Worm (Caenorhabditis elegans): Measurements from ENCODE around the gene rack-1.

The rack-1 gene

ce11 chrIV:10164086-10164485 lies 12.4 kb upstream of the rack-1 start:
- TF ChIP-seq aly-2 (tag; optimal IDR thresholded peaks at IDR 0.05) (no peak), ztf-11 (tag; optimal IDR thresholded peaks at IDR 0.05) (no peak), ceh-16 (tag; optimal IDR thresholded peaks at IDR 0.05) (no peak), sma-3 (GFP tag; optimal IDR thresholded peaks at IDR 0.05) (no peak), nhr-21 (tag; optimal IDR thresholded peaks at IDR 0.05) (no peak), ama-1 (optimal IDR thresholded peaks at IDR 0.05) (no peak), R02D3.7 (tag; optimal IDR thresholded peaks at IDR 0.05) (no peak), crh-2 (tag; optimal IDR thresholded peaks at IDR 0.05) (no peak), peb-1 (tag; optimal IDR thresholded peaks at IDR 0.05) (no peak), unc-62 (GFP tag; optimal IDR thresholded peaks at IDR 0.05) (no peak), blmp-1 (tag; optimal IDR thresholded peaks at IDR 0.05; ENCODE audit: insufficient read depth) (no peak), ztf-1 (GFP tag; conservative IDR thresholded peaks at IDR 0.05) (no peak), sma-9 (GFP tag; optimal IDR thresholded peaks at IDR 0.05) (no peak), sma-9 (tag; optimal IDR thresholded peaks at IDR 0.05) (no peak), mab-5 (tag; optimal IDR thresholded peaks at IDR 0.05) (no peak), sem-4 (tag; optimal IDR thresholded peaks at IDR 0.05) (no peak), lin-13 (GFP tag; optimal IDR thresholded peaks at IDR 0.05) (no peak), fos-1 (tag; optimal IDR thresholded peaks at IDR 0.05) (no peak), lsy-2 (tag; optimal IDR thresholded peaks at IDR 0.05) (no peak), F13H6.1 (tag; optimal IDR thresholded peaks at IDR 0.05) (no peak)

ce11 chrIV:10170808-10171207 lies 5.7 kb upstream of the rack-1 start:
- TF ChIP-seq zag-1 (tag; optimal IDR thresholded peaks at IDR 0.05) = peak; percentile 34
- no peak for TF ChIP-seq elt-3 (tag; optimal IDR thresholded peaks at IDR 0.05)

ce11 chrIV:10174328-10174727 lies 2.2 kb upstream of the rack-1 start, which contains the start of gene pxf-1:
Gene pxf-1, minus strand, starts transcription at chrIV:10174341.
- TF ChIP-seq lin-11 (tag; optimal IDR thresholded peaks at IDR 0.05) (no peak), nhr-11 (tag; optimal IDR thresholded peaks at IDR 0.05) (no peak), mab-5 (tag; optimal IDR thresholded peaks at IDR 0.05) (peak; percentile 39)

ce11 chrIV:10174932-10175732 lies 1.3 kb upstream of the rack-1 start:
- peak; percentile 42 for TF ChIP-seq peb-1 (tag; optimal IDR thresholded peaks at IDR 0.05)
- peak; percentile 12 for TF ChIP-seq sem-4 (tag; optimal IDR thresholded peaks at IDR 0.05)
- TF ChIP-seq C34F6.9 (tag; optimal IDR thresholded peaks at IDR 0.05) = peak; percentile 15
- TF ChIP-seq lsy-2 (tag; optimal IDR thresholded peaks at IDR 0.05) = peak in 1 of 2 experiments; percentile 16
- TF ChIP-seq R02D3.7 (tag; optimal IDR thresholded peaks at IDR 0.05) = no peak
- no peak for TF ChIP-seq lin-11 (tag; optimal IDR thresholded peaks at IDR 0.05)
- TF ChIP-seq nhr-10 (tag; optimal IDR thresholded peaks at IDR 0.05) = no peak
- TF ChIP-seq F13H6.1 (tag; optimal IDR thresholded peaks at IDR 0.05) = peak; percentile 4

ce11 chrIV:10177779-10178178 lies 1.3 kb downstream of the rack-1 start, which contains the start of gene mspn-1:
Gene mspn-1, plus strand, starts transcription at chrIV:10177968.
- TF ChIP-seq unc-62 (GFP tag; optimal IDR thresholded peaks at IDR 0.05) = no peak
- no peak for TF ChIP-seq skn-1 (tag; optimal IDR thresholded peaks at IDR 0.05)
- TF ChIP-seq mab-5 (tag; optimal IDR thresholded peaks at IDR 0.05) = no peak
- no peak for TF ChIP-seq ztf-11 (tag; optimal IDR thresholded peaks at IDR 0.05)
- TF ChIP-seq mbf-1 (tag; optimal IDR thresholded peaks at IDR 0.05) = no peak
- TF ChIP-seq ztf-1 (GFP tag; conservative IDR thresholded peaks at IDR 0.05) = no peak
- no peak for TF ChIP-seq F13H6.1 (tag; optimal IDR thresholded peaks at IDR 0.05)
- TF ChIP-seq nhr-21 (tag; optimal IDR thresholded peaks at IDR 0.05) = no peak
- TF ChIP-seq egl-27 (tag; optimal IDR thresholded peaks at IDR 0.05) = no peak
- TF ChIP-seq lin-13 (GFP tag; optimal IDR thresholded peaks at IDR 0.05) = no peak

- TF ChIP-seq ztf-11 (tag; optimal IDR thresholded peaks at IDR 0.05) (no peak), nhr-237 (tag; optimal IDR thresholded peaks at IDR 0.05) (no peak), crh-2 (tag; optimal IDR thresholded peaks at IDR 0.05) (peak; percentile 52), elt-1 (tag; optimal IDR thresholded peaks at IDR 0.05) (no peak), unc-55 (GFP tag; optimal IDR thresholded peaks at IDR 0.05) (peak; percentile 65), mdl-1 (tag; optimal IDR thresholded peaks at IDR 0.05) (no peak), dmd-4 (tag; optimal IDR thresholded peaks at IDR 0.05) (no peak), C34F6.9 (tag; optimal IDR thresholded peaks at IDR 0.05) (peak; percentile 38), sma-9 (GFP tag; optimal IDR thresholded peaks at IDR 0.05) (peak; percentile 20), sma-9 (tag; optimal IDR thresholded peaks at IDR 0.05) (no peak), Y55F3AM.14 (GFP tag; optimal IDR thresholded peaks at IDR 0.05) (no peak), gmeb-1 (tag; optimal IDR thresholded peaks at IDR 0.05) (no peak), nhr-10 (tag; optimal IDR thresholded peaks at IDR 0.05) (no peak), lsy-2 (tag; optimal IDR thresholded peaks at IDR 0.05) (peak in 1 of 2 experiments; percentile 34), nhr-129 (tag; optimal IDR thresholded peaks at IDR 0.05) (peak; percentile 71), ztf-4 (tag; optimal IDR thresholded peaks at IDR 0.05) (peak; percentile 18), blmp-1 (tag; optimal IDR thresholded peaks at IDR 0.05; ENCODE audit: insufficient read depth) (peak; percentile 20), lin-11 (tag; optimal IDR thresholded peaks at IDR 0.05) (no peak)
Observed at ce11 chrIV:10180133-10180749, 3.8 kb downstream of the rack-1 start, which contains the start of gene gta-1. Gene gta-1, plus strand, starts transcription at chrIV:10180660.

Data from whole organism, L2 larva.